Worm (Caenorhabditis elegans): Measurements from ENCODE around the gene T01G5.6.
A peak's percentile ranks its signal among the peaks of the same experiment; 100 is the strongest.

The T01G5.6 gene

ce11 chrV:15140247-15140646 lies 26.4 kb upstream of the T01G5.6 start, which contains the start of gene K08F9.3:
K08F9.3 (plus strand) TSS chrV:15140547.
- TF ChIP-seq hlh-4 (tag; optimal IDR thresholded peaks at IDR 0.05): no peak
- no peak for TF ChIP-seq aly-2 (tag; optimal IDR thresholded peaks at IDR 0.05)
- TF ChIP-seq sox-4 (tag; optimal IDR thresholded peaks at IDR 0.05): no peak
- TF ChIP-seq alr-1 (tag; optimal IDR thresholded peaks at IDR 0.05; ENCODE audit: borderline replicate concordance): no peak
- no peak for TF ChIP-seq lin-13 (GFP tag; optimal IDR thresholded peaks at IDR 0.05)
- no peak for TF ChIP-seq nhr-85 (tag)
- TF ChIP-seq sup-37 (GFP tag; optimal IDR thresholded peaks at IDR 0.05): no peak
- TF ChIP-seq nhr-12 (tag; optimal IDR thresholded peaks at IDR 0.05): no peak
- no peak for TF ChIP-seq elt-2 (tag; optimal IDR thresholded peaks at IDR 0.05)
- TF ChIP-seq fkh-10 (GFP tag; optimal IDR thresholded peaks at IDR 0.05): no peak
- no peak for TF ChIP-seq fos-1 (tag; optimal IDR thresholded peaks at IDR 0.05)
- TF ChIP-seq unc-62 (GFP tag; optimal IDR thresholded peaks at IDR 0.05): no peak
- no peak for TF ChIP-seq hlh-17 (GFP tag; optimal IDR thresholded peaks at IDR 0.05; ENCODE audit: borderline replicate concordance)
- no peak for TF ChIP-seq irx-1 (tag; optimal IDR thresholded peaks at IDR 0.05)
- no peak for TF ChIP-seq ets-5 (GFP tag; IDR thresholded peaks at IDR 0.05)

DNA sequence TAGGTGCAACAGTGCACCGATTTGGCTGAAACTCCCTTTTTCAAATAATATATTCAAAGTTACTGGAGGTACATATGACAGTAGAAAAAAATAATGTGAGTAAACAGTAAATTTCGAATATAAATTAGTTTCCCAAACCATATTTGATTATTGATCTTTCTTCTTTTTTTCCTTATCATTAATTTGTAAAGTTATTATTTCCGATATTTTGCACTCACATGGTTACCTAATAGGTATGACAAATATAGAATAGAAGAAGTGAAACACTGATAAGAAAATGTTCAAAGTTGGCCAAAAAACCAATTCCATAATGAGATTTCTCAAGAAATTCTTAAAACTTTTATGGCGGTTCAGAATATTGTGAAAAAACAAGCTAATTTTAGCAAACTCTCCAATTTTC lies 25.9 kb upstream of the T01G5.6 start:
- TF ChIP-seq elt-2 (tag; optimal IDR thresholded peaks at IDR 0.05): peak; percentile 48
- no peak for TF ChIP-seq unc-98 (GFP tag; IDR thresholded peaks at IDR 0.05)
- peak in 1 of 2 experiments; percentile 17 for TF ChIP-seq lin-35 (GFP tag; optimal IDR thresholded peaks at IDR 0.05)

- TF ChIP-seq mep-1 (tag; optimal IDR thresholded peaks at IDR 0.05) (peak; percentile 84), nhr-20 (tag; optimal IDR thresholded peaks at IDR 0.05) (peak; percentile 78), ceh-90 (tag; optimal IDR thresholded peaks at IDR 0.05) (no peak), ceh-63 (GFP tag; optimal IDR thresholded peaks at IDR 0.05) (no peak), dpl-1 (GFP tag; optimal IDR thresholded peaks at IDR 0.05) (peak; percentile 85 to 90 (median 87)), lin-13 (GFP tag; optimal IDR thresholded peaks at IDR 0.05) (peak; percentile 81), isw-1 (GFP tag; IDR thresholded peaks at IDR 0.05) (peak; percentile 66), alr-1 (tag; optimal IDR thresholded peaks at IDR 0.05; ENCODE audit: borderline replicate concordance) (no peak), aly-2 (tag; optimal IDR thresholded peaks at IDR 0.05) (no peak), efl-1 (optimal IDR thresholded peaks at IDR 0.05) (peak; percentile 90 to 92), efl-1 (GFP tag; optimal IDR thresholded peaks at IDR 0.05 in 1 of 2) (peak; percentile 88 to 99), jun-1 (tag; optimal IDR thresholded peaks at IDR 0.05) (peak; percentile 41), hlh-17 (GFP tag; optimal IDR thresholded peaks at IDR 0.05; ENCODE audit: borderline replicate concordance) (no peak), ceh-88 (GFP tag; IDR thresholded peaks at IDR 0.05) (peak; percentile 14; the same call in 1 of the 2 replicates), nhr-237 (tag; optimal IDR thresholded peaks at IDR 0.05) (peak; percentile 6), C34B4.2 (tag; optimal IDR thresholded peaks at IDR 0.05) (no peak), fkh-4 (tag; optimal IDR thresholded peaks at IDR 0.05; ENCODE audit: borderline replicate concordance) (no peak), egl-13 (tag; optimal IDR thresholded peaks at IDR 0.05) (no peak), xbp-1 (tag; optimal IDR thresholded peaks at IDR 0.05) (peak; percentile 69), ceh-8 (GFP tag; optimal IDR thresholded peaks at IDR 0.05) (no peak), fos-1 (tag; optimal IDR thresholded peaks at IDR 0.05) (peak; percentile 75), hpl-2 (GFP tag; optimal IDR thresholded peaks at IDR 0.05) (no peak), zip-4 (GFP tag; optimal IDR thresholded peaks at IDR 0.05) (no peak), nhr-90 (tag; optimal IDR thresholded peaks at IDR 0.05; ENCODE audit: poor library complexity) (peak; percentile 56), swsn-7 (tag; optimal IDR thresholded peaks at IDR 0.05) (peak; percentile 63), nhr-47 (tag; optimal IDR thresholded peaks at IDR 0.05) (peak; percentile 79), mdl-1 (tag; optimal IDR thresholded peaks at IDR 0.05) (peak in 1 of 2 experiments; percentile 59), fkh-8 (tag; optimal IDR thresholded peaks at IDR 0.05) (peak; percentile 87), lin-39 (tag; optimal IDR thresholded peaks at IDR 0.05) (no peak), hlh-4 (tag; optimal IDR thresholded peaks at IDR 0.05) (no peak), elt-2 (tag; optimal IDR thresholded peaks at IDR 0.05) (peak; percentile 21), dsc-1 (tag; optimal IDR thresholded peaks at IDR 0.05) (peak; percentile 36), snpc-4 (tag; optimal IDR thresholded peaks at IDR 0.05) (peak; percentile 68), nhr-84 (tag; optimal IDR thresholded peaks at IDR 0.05) (no peak), F16B12.6 (tag; optimal IDR thresholded peaks at IDR 0.05) (peak; percentile 61), nhr-12 (tag; optimal IDR thresholded peaks at IDR 0.05) (no peak), blmp-1 (tag; optimal IDR thresholded peaks at IDR 0.05) (peak; percentile 95), nhr-11 (tag; optimal IDR thresholded peaks at IDR 0.05) (peak; percentile 24), rnt-1 (tag; optimal IDR thresholded peaks at IDR 0.05) (peak; percentile 93), sptf-1 (tag; optimal IDR thresholded peaks at IDR 0.05) (no peak)
Observed at ce11 chrV:15136772-15137171, 22.9 kb upstream of the T01G5.6 start, which contains the start of gene aipl-1. aipl-1 (minus strand) TSS chrV:15136801.

Data from whole organism, L1 larva.